Fruit fly (Drosophila melanogaster) S2 (cell line): Measurements from ENCODE around the gene CG5104.

Source experiments
- CG8478 ChIP-seq: fragments of >200 bp; optimal IDR thresholded peaks from 2 replicates; lab custom pipeline; 2018
- CTCF ChIP-seq, 2 experiments: fragments of >200 bp; optimal IDR thresholded peaks; 2 replicates each; lab custom pipeline; 2018

dm6 chr3L:20551862-20552261 lies 31.1 kb downstream of the CG5104 start:
- TF ChIP-seq CG8478 (no peak), CTCF (optimal IDR thresholded peaks at IDR 0.05; lab: Kevin White, UChicago) (no peak)
